Worm (Caenorhabditis elegans): ENCODE measurements around the gene R07B1.7.
A peak's percentile ranks its signal among the peaks of the same experiment; 100 is the strongest.

Gene R07B1.7

ce11 chrX:9866355-9866754 is 2.6 kb upstream of the R07B1.7 start, which contains the start of gene R07B1.6:
Gene R07B1.6 (plus strand): TSS chrX:9866655.
- TF ChIP-seq nhr-48 (tag; optimal IDR thresholded peaks at IDR 0.05) (no peak), nhr-111 (GFP tag; optimal IDR thresholded peaks at IDR 0.05) (no peak), Y105C5A.15 (GFP tag; IDR thresholded peaks at IDR 0.05) (no peak), daf-16 (GFP tag; optimal IDR thresholded peaks at IDR 0.05) (no peak), daf-16 (tag; optimal IDR thresholded peaks at IDR 0.05) (no peak), cey-2 (tag; optimal IDR thresholded peaks at IDR 0.05; ENCODE audit: borderline replicate concordance, insufficient read depth) (no peak), lim-7 (GFP tag; IDR thresholded peaks at IDR 0.05) (no peak)

- TF ChIP-seq lsy-2 (tag; optimal IDR thresholded peaks at IDR 0.05), result no peak
- no peak for TF ChIP-seq lim-7 (GFP tag; IDR thresholded peaks at IDR 0.05)
- TF ChIP-seq F44E2.7 (GFP tag; IDR thresholded peaks at IDR 0.05), result no peak
- no peak for TF ChIP-seq madf-5 (GFP tag; IDR thresholded peaks at IDR 0.05)
- TF ChIP-seq ctbp-1 (GFP tag; IDR thresholded peaks at IDR 0.05), result no peak
- TF ChIP-seq nhr-237 (tag; optimal IDR thresholded peaks at IDR 0.05), result no peak
These were observed 602 bp downstream of the R07B1.7 start, which contains the start of gene R07B1.13 for ce11 chrX:9869522-9869921. Gene R07B1.13 (plus strand): TSS chrX:9869822.

- TF ChIP-seq nhr-42 (GFP tag; IDR thresholded peaks at IDR 0.05), result no peak
- no peak for TF ChIP-seq lin-29 (GFP tag; IDR thresholded peaks at IDR 0.05)
- no peak for TF ChIP-seq aha-1 (tag)
- TF ChIP-seq set-16 (GFP tag; IDR thresholded peaks at IDR 0.05), result no peak
- TF ChIP-seq ces-1 (GFP tag; optimal IDR thresholded peaks at IDR 0.05), result no peak
- no peak for TF ChIP-seq saeg-2 (GFP tag; IDR thresholded peaks at IDR 0.05)
- TF ChIP-seq spr-1 (tag; optimal IDR thresholded peaks at IDR 0.05), result no peak
- TF ChIP-seq php-3 (GFP tag; IDR thresholded peaks at IDR 0.05), result no peak
- no peak for TF ChIP-seq hif-1 (tag; optimal IDR thresholded peaks at IDR 0.05)
- TF ChIP-seq nhr-77 (tag; optimal IDR thresholded peaks at IDR 0.05), result no peak
- no peak for TF ChIP-seq ztf-11 (tag; optimal IDR thresholded peaks at IDR 0.05)
- TF ChIP-seq Y105C5A.15 (GFP tag; IDR thresholded peaks at IDR 0.05), result no peak
- TF ChIP-seq zag-1 (tag; optimal IDR thresholded peaks at IDR 0.05), result no peak
- no peak for TF ChIP-seq snpc-4 (tag; optimal IDR thresholded peaks at IDR 0.05)
- no peak for TF ChIP-seq nhr-102 (tag; optimal IDR thresholded peaks at IDR 0.05)
- TF ChIP-seq lin-39 (tag; optimal IDR thresholded peaks at IDR 0.05), result no peak
These were observed 3.6 kb downstream of the R07B1.7 start, which contains the start of gene R07B1.8 for ce11 chrX:9872554-9872953. Gene R07B1.8 (minus strand): TSS chrX:9872654.

ce11 chrX:9877117-9877516 is 8.2 kb downstream of the R07B1.7 start, which contains the start of gene R07B1.9:
Gene R07B1.9 (plus strand): TSS chrX:9877417.
- TF ChIP-seq aha-1 (tag), result peak; percentile 31
- TF ChIP-seq ceh-44 (GFP tag; IDR thresholded peaks at IDR 0.05), result no peak

ce11 chrX:9882112-9882511 is 13.2 kb downstream of the R07B1.7 start, which contains the start of gene glo-1:
Gene glo-1 (minus strand): TSS chrX:9882212.
- no peak for TF ChIP-seq ceh-28 (tag; optimal IDR thresholded peaks at IDR 0.05)
- TF ChIP-seq lin-39 (tag; optimal IDR thresholded peaks at IDR 0.05), result no peak
- no peak for TF ChIP-seq egl-43 (GFP tag; IDR thresholded peaks at IDR 0.05)
- TF ChIP-seq jun-1 (tag; optimal IDR thresholded peaks at IDR 0.05), result no peak
- no peak for TF ChIP-seq hlh-11 (tag; optimal IDR thresholded peaks at IDR 0.05)
- TF ChIP-seq php-3 (GFP tag; IDR thresholded peaks at IDR 0.05), result no peak
- no peak for TF ChIP-seq ces-1 (GFP tag; optimal IDR thresholded peaks at IDR 0.05)
- TF ChIP-seq daf-8 (GFP tag; IDR thresholded peaks at IDR 0.05), result no peak
- no peak for TF ChIP-seq F44E2.7 (GFP tag; IDR thresholded peaks at IDR 0.05)
- no peak for TF ChIP-seq fos-1 (tag; optimal IDR thresholded peaks at IDR 0.05)
- TF ChIP-seq F49E8.2 (tag; optimal IDR thresholded peaks at IDR 0.05; ENCODE audit: borderline replicate concordance), result no peak
- no peak for TF ChIP-seq Y105C5A.15 (GFP tag; IDR thresholded peaks at IDR 0.05)
- TF ChIP-seq unc-130 (GFP tag; optimal IDR thresholded peaks at IDR 0.05), result no peak
- no peak for TF ChIP-seq Y5F2A.4 (GFP tag; optimal IDR thresholded peaks at IDR 0.05)
- TF ChIP-seq sdz-12 (GFP tag; optimal IDR thresholded peaks at IDR 0.05), result no peak
- no peak for TF ChIP-seq F26F4.8 (GFP tag; conservative IDR thresholded peaks at IDR 0.05)
- TF ChIP-seq unc-39 (tag; optimal IDR thresholded peaks at IDR 0.05), result no peak
- TF ChIP-seq nhr-76 (tag; optimal IDR thresholded peaks at IDR 0.05), result no peak
